Worm (Caenorhabditis elegans) whole organism, L2 larva: ENCODE measurements around the gene F47E1.2.

Experiments
- ZK546.5 ChIP-seq: sonication (generic microtip); optimal IDR thresholded peaks from 2 replicates; lab custom pipeline; 2017; ENCODE audit warnings: missing biosample characterization, missing genetic modification characterization
- blmp-1 ChIP-seq: sonication (generic microtip); optimal IDR thresholded peaks from 2 replicates; lab custom pipeline; 2017; ENCODE audit warnings: missing genetic modification characterization, mild to moderate bottlenecking, missing compliant biosample characterization, antibody characterized with exemption, moderate library complexity; ENCODE audit not compliant: insufficient read depth
- ceh-16 ChIP-seq: fragments of 150-350 bp; optimal IDR thresholded peaks from 2 replicates; lab custom pipeline; 2014; ENCODE audit warnings: missing biosample characterization, missing genetic modification characterization
- ceh-82 ChIP-seq: fragments of 150-350 bp; optimal IDR thresholded peaks from 2 replicates; lab custom pipeline; 2014; ENCODE audit warnings: missing biosample characterization, missing genetic modification characterization
- gmeb-1 ChIP-seq: fragments of 150-350 bp; optimal IDR thresholded peaks from 2 replicates; lab custom pipeline; 2014; ENCODE audit warnings: missing biosample characterization, missing genetic modification characterization
- mab-5 ChIP-seq: fragments of 150-350 bp; optimal IDR thresholded peaks from 2 replicates; lab custom pipeline; 2014; ENCODE audit warnings: missing biosample characterization, missing genetic modification characterization
- nhr-12 ChIP-seq: fragments of 150-350 bp; optimal IDR thresholded peaks from 2 replicates; lab custom pipeline; 2014; ENCODE audit warnings: missing biosample characterization, missing genetic modification characterization
- nhr-237 ChIP-seq: fragments of 150-350 bp; optimal IDR thresholded peaks from 2 replicates; lab custom pipeline; 2014; ENCODE audit warnings: missing biosample characterization, missing genetic modification characterization
- unc-62 ChIP-seq: fragments of 150-350 bp; optimal IDR thresholded peaks from 2 replicates; lab custom pipeline; 2014; ENCODE audit warnings: missing biosample characterization, missing genetic modification reagents, missing genetic modification characterization

DNA sequence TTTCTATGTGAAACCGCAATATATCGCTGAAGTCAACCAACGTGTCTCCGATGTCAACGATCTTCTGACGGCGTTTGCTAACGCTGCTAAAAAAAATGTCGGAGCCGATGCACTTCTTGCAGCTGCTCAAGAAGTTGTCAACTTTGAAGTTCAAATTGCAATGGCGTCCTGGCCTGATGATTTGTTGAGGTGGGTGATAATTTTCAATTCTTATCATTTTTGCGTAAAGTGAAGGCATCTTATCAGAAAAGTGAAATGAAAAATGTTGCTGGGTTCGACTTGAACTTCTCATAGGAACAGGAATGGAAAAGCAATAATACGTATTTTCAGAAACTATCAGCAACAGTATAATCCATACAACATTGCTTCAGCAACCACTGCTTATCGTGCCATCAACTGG is 21.2 kb upstream of the F47E1.2 start:
- no peak for TF ChIP-seq mab-5
- no peak for TF ChIP-seq nhr-237 (tag; lab: Kevin White, UChicago)
- no peak for TF ChIP-seq unc-62 (GFP tag; lab: Kevin White, UChicago)
- TF ChIP-seq ceh-16 (tag; lab: Kevin White, UChicago): no peak
- TF ChIP-seq gmeb-1: no peak
- TF ChIP-seq ceh-82: no peak
- no peak for TF ChIP-seq nhr-12 (tag; lab: Kevin White, UChicago)
- no peak for TF ChIP-seq blmp-1 (tag; lab: Kevin White, UChicago)
- no peak for TF ChIP-seq ZK546.5 (tag; lab: Kevin White, UChicago)
